Worm (Caenorhabditis elegans) whole organism, young adult: ENCODE data around the gene F37C4.6.

Experiments used
- B0019.2 ChIP-seq: fragments of 200-800 bp; sonication (Bioruptor generic); conservative IDR thresholded peaks from 2 replicates; pipeline ENCODE4 v1.3.6; 2022; ENCODE audit warnings: missing genetic modification reagents, missing genetic modification characterization, missing compliant biosample characterization
- B0336.3 ChIP-seq: fragments of 200-800 bp; sonication (Bioruptor generic); IDR thresholded peaks from 2 replicates; pipeline ENCODE4 v1.3.6; 2022; ENCODE audit warnings: missing genetic modification characterization, missing compliant biosample characterization
- C17E4.6 ChIP-seq: fragments of 200-800 bp; sonication (Bioruptor generic); IDR thresholded peaks from 2 replicates; pipeline ENCODE4 v1.3.6; 2022; ENCODE audit warnings: missing genetic modification reagents, missing genetic modification characterization, missing compliant biosample characterization
- D2030.7 ChIP-seq: fragments of 200-800 bp; sonication (Bioruptor generic); IDR thresholded peaks from 2 replicates; pipeline ENCODE4 v1.3.6; 2022; ENCODE audit warnings: missing genetic modification reagents, missing genetic modification characterization, missing compliant biosample characterization
- F39B2.1 ChIP-seq: fragments of 200-800 bp; sonication (Bioruptor generic); IDR thresholded peaks from 2 replicates; pipeline ENCODE4 v1.3.6; 2022; ENCODE audit warnings: missing genetic modification reagents, missing genetic modification characterization, missing compliant biosample characterization
- F52B5.7 ChIP-seq: sonication (generic microtip); optimal IDR thresholded peaks from 2 replicates; lab custom pipeline; 2016; ENCODE audit warnings: mild to moderate bottlenecking, missing genetic modification characterization, missing compliant biosample characterization
- K11D2.4 ChIP-seq: fragments of 200-800 bp; sonication (Bioruptor generic); IDR thresholded peaks from 2 replicates; pipeline ENCODE4 v1.3.6; 2022; ENCODE audit warnings: missing genetic modification reagents, missing genetic modification characterization, missing compliant biosample characterization
- Y56A3A.18 ChIP-seq: fragments of 200-800 bp; sonication (Bioruptor generic); IDR thresholded peaks from 2 replicates; pipeline ENCODE4 v1.3.6; 2022; ENCODE audit warnings: missing genetic modification reagents, missing genetic modification characterization, missing compliant biosample characterization
- Y67H2A.10 ChIP-seq: fragments of 200-800 bp; sonication (Bioruptor generic); conservative IDR thresholded peaks from 2 replicates; pipeline ENCODE4 v1.3.6; 2022; ENCODE audit warnings: missing genetic modification reagents, missing genetic modification characterization, missing compliant biosample characterization
- ama-1 ChIP-seq, 3 experiments: fragments of 150-350 bp in 1 of 3; sonication (generic microtip) in 2 of 3; optimal IDR thresholded peaks; 2 replicates each; lab custom pipeline; 2014 to 2018; ENCODE audit warnings: missing biosample characterization in 2 of 3, missing genetic modification characterization in 2 of 3, missing genetic modification reagents in 2 of 3
- attf-6 ChIP-seq: fragments of 200-800 bp; sonication (Bioruptor generic); IDR thresholded peaks from 2 replicates; pipeline ENCODE4 v1.3.6; 2022; ENCODE audit warnings: missing genetic modification reagents, missing genetic modification characterization, missing compliant biosample characterization
- bed-2 ChIP-seq: fragments of 200-800 bp; sonication (Bioruptor generic); IDR thresholded peaks from 2 replicates; pipeline ENCODE4 v1.3.6; 2022; ENCODE audit warnings: missing genetic modification reagents, missing genetic modification characterization, missing compliant biosample characterization
- ccch-3 ChIP-seq: fragments of 200-800 bp; sonication (Bioruptor generic); optimal IDR thresholded peaks from 2 replicates; lab custom pipeline; 2018; ENCODE audit warnings: mild to moderate bottlenecking, missing genetic modification characterization, missing compliant biosample characterization
- ceh-100 ChIP-seq: fragments of 200-800 bp; sonication (Bioruptor generic); IDR thresholded peaks from 2 replicates; pipeline ENCODE4 v1.3.6; 2022; ENCODE audit warnings: missing genetic modification reagents, missing genetic modification characterization, missing compliant biosample characterization
- him-1 ChIP-seq: sonication (generic microtip); optimal IDR thresholded peaks from 2 replicates; lab custom pipeline; 2016; ENCODE audit warnings: missing genotype, missing genetic modification reagents, missing genetic modification characterization, missing compliant biosample characterization
- hlh-12 ChIP-seq: sonication (generic microtip); optimal IDR thresholded peaks from 2 replicates; lab custom pipeline; 2016; ENCODE audit warnings: missing genetic modification characterization, missing compliant biosample characterization
- let-526 ChIP-seq: fragments of 200-800 bp; sonication (Bioruptor generic); IDR thresholded peaks from 2 replicates; pipeline ENCODE4 v1.3.6; 2022; ENCODE audit warnings: missing genetic modification reagents, missing genetic modification characterization, missing compliant biosample characterization
- let-607 ChIP-seq, 2 experiments: fragments of 200-800 bp in 1 of 2; sonication (Bioruptor generic) in 1 of 2; sonication (generic microtip) in 1 of 2; optimal IDR thresholded peaks; 2 replicates each; lab custom pipeline; 2016 to 2018; ENCODE audit warnings: mild to moderate bottlenecking in 2 of 2, missing compliant biosample characterization in 2 of 2, missing genetic modification characterization in 2 of 2, moderate library complexity in 2 of 2, missing genotype in 1 of 2
- lin-26 ChIP-seq: fragments of 200-800 bp; sonication (Bioruptor generic); IDR thresholded peaks from 2 replicates; pipeline ENCODE4 v1.3.6; 2022; ENCODE audit warnings: missing genetic modification reagents, missing genetic modification characterization, missing compliant biosample characterization
- lin-35 ChIP-seq, 3 experiments: fragments of 150-350 bp in 2 of 3; sonication (generic microtip) in 1 of 3; optimal IDR thresholded peaks; 2 replicates each; lab custom pipeline; 2014 to 2018; ENCODE audit warnings: missing biosample characterization in 3 of 3, missing genetic modification characterization in 3 of 3, missing genetic modification reagents in 3 of 3
- lsl-1 ChIP-seq: fragments of 200-800 bp; sonication (Bioruptor generic); optimal IDR thresholded peaks from 2 replicates; lab custom pipeline; 2018; ENCODE audit warnings: mild to moderate bottlenecking, missing genetic modification characterization, moderate library complexity, missing compliant biosample characterization
- madf-10 ChIP-seq: sonication (generic microtip); optimal IDR thresholded peaks from 2 replicates; lab custom pipeline; 2016; ENCODE audit warnings: mild to moderate bottlenecking, missing genetic modification characterization, missing compliant biosample characterization
- madf-3 ChIP-seq: fragments of 200-800 bp; sonication (Bioruptor generic); IDR thresholded peaks from 2 replicates; pipeline ENCODE4 v1.3.6; 2022; ENCODE audit warnings: missing genetic modification reagents, missing genetic modification characterization, missing compliant biosample characterization
- madf-6 ChIP-seq: fragments of 200-800 bp; sonication (Bioruptor generic); IDR thresholded peaks from 2 replicates; pipeline ENCODE4 v1.3.6; 2022; ENCODE audit warnings: missing genetic modification reagents, missing genetic modification characterization, missing compliant biosample characterization
- mel-28 ChIP-seq: sonication (generic microtip); optimal IDR thresholded peaks from 2 replicates; lab custom pipeline; 2016; ENCODE audit warnings: borderline replicate concordance, mild to moderate bottlenecking, missing genetic modification characterization, missing compliant biosample characterization
- mes-4 ChIP-seq: sonication (generic microtip); optimal IDR thresholded peaks from 2 replicates; lab custom pipeline; 2016; ENCODE audit warnings: missing genotype, missing genetic modification characterization, missing compliant biosample characterization
- mxl-1 ChIP-seq: sonication (generic microtip); optimal IDR thresholded peaks from 2 replicates; lab custom pipeline; 2016; ENCODE audit warnings: missing genetic modification characterization, missing compliant biosample characterization
- nhr-27 ChIP-seq: fragments of 200-800 bp; sonication (Bioruptor generic); optimal IDR thresholded peaks from 2 replicates; lab custom pipeline; 2018; ENCODE audit warnings: mild to moderate bottlenecking, missing genetic modification characterization, moderate library complexity, missing compliant biosample characterization
- nhr-80 ChIP-seq: sonication (generic microtip); optimal IDR thresholded peaks from 2 replicates; lab custom pipeline; 2016; ENCODE audit warnings: missing genetic modification characterization, missing compliant biosample characterization
- rec-8 ChIP-seq, 2 experiments: sonication (generic microtip); optimal IDR thresholded peaks; 2 replicates each; lab custom pipeline; 2016; ENCODE audit warnings: mild to moderate bottlenecking in 2 of 2, missing genetic modification characterization in 2 of 2, missing genetic modification reagents in 2 of 2, missing genotype in 2 of 2, missing biosample characterization in 1 of 2, missing compliant biosample characterization in 1 of 2, moderate library complexity in 1 of 2
- repo-1 ChIP-seq: sonication (generic microtip); optimal IDR thresholded peaks from 2 replicates; lab custom pipeline; 2017; ENCODE audit warnings: mild to moderate bottlenecking, missing genetic modification characterization, missing compliant biosample characterization
- sea-2 ChIP-seq: fragments of 200-800 bp; sonication (Bioruptor generic); IDR thresholded peaks from 2 replicates; pipeline ENCODE4 v1.3.6; 2022; ENCODE audit warnings: missing genetic modification characterization, missing compliant biosample characterization
- snpc-4 ChIP-seq, 5 experiments: fragments of 150-350 bp in 1 of 5; sonication (generic microtip) in 4 of 5; optimal IDR thresholded peaks; 2 replicates each; lab custom pipeline; 2014 to 2018; ENCODE audit warnings: missing genetic modification characterization in 5 of 5, missing biosample characterization in 3 of 5, antibody characterized with exemption in 2 of 5, mild to moderate bottlenecking in 2 of 5, missing compliant biosample characterization in 2 of 5, missing genotype in 2 of 5, moderate library complexity in 2 of 5, missing genetic modification reagents in 1 of 5
- sptf-2 ChIP-seq: fragments of 200-800 bp; sonication (Bioruptor generic); optimal IDR thresholded peaks from 2 replicates; lab custom pipeline; 2018; ENCODE audit warnings: mild to moderate bottlenecking, missing genetic modification characterization, missing compliant biosample characterization
- tbp1 ChIP-seq: fragments of 200-800 bp; sonication (Bioruptor generic); optimal IDR thresholded peaks from 2 replicates; lab custom pipeline; 2018; ENCODE audit warnings: mild to moderate bottlenecking, missing genetic modification characterization, missing compliant biosample characterization
- xnd-1 ChIP-seq: sonication (generic microtip); optimal IDR thresholded peaks from 2 replicates; lab custom pipeline; 2016; ENCODE audit warnings: missing genotype, missing genetic modification reagents, missing genetic modification characterization, missing compliant biosample characterization
- zfh-2 ChIP-seq: fragments of 200-800 bp; sonication (Bioruptor generic); conservative IDR thresholded peaks from 2 replicates; pipeline ENCODE4 v1.3.6; 2022; ENCODE audit warnings: missing genetic modification reagents, missing genetic modification characterization, missing compliant biosample characterization
- ztf-18 ChIP-seq: sonication (generic microtip); optimal IDR thresholded peaks from 2 replicates; lab custom pipeline; 2016; ENCODE audit warnings: missing genotype, mild to moderate bottlenecking, missing genetic modification characterization, missing compliant biosample characterization
- ztf-28 ChIP-seq: fragments of 200-800 bp; sonication (Bioruptor generic); IDR thresholded peaks from 2 replicates; pipeline ENCODE4 v1.3.6; 2022; ENCODE audit warnings: missing genetic modification reagents, missing genetic modification characterization, missing compliant biosample characterization

Gene F37C4.6

DNA sequence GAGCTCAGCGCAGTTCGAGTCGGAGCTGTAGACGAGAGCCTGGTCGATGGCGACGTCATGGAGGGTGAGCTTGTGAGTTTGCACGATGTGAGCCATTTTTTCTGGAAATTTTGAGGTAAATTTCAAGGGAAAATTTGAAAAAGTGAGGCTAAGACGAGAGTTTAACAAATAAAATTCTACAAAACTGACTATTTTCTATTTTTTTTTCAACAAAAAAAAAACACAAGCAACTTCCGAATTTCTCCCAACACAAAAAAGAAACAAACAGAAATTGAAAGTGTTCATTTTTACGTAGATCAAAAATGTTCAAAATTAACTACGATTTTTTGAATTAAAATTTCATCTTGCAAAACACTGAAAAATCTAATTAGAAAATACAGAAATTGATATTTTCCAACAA lies 4.4 kb downstream of the F37C4.6 start, which contains the start of gene F37C4.5:
TSS of gene F37C4.5 (minus strand) at position 101 of the 400 bp plus-strand sequence.
- TF ChIP-seq nhr-27 (tag; lab: Kevin White, UChicago) (no peak), B0336.3 (GFP tag; lab: Robert Waterston, UW) (no peak), lsl-1 (GFP tag; lab: Kevin White, UChicago) (no peak), hlh-12 (tag; lab: Kevin White, UChicago) (no peak), him-1 (tag; lab: Kevin White, UChicago) (no peak), madf-3 (GFP tag; lab: Robert Waterston, UW) (no peak), let-526 (GFP tag; lab: Robert Waterston, UW) (no peak), ztf-18 (no peak), mes-4 (tag; lab: Kevin White, UChicago) (no peak), D2030.7 (GFP tag; lab: Robert Waterston, UW) (no peak), K11D2.4 (GFP tag; lab: Robert Waterston, UW) (no peak), ztf-28 (GFP tag; lab: Robert Waterston, UW) (no peak), tbp1 (GFP tag; lab: Kevin White, UChicago) (no peak), xnd-1 (tag; lab: Kevin White, UChicago) (no peak), lin-26 (GFP tag; lab: Robert Waterston, UW) (no peak)
- TF ChIP-seq, all 124 proteins: peak for 0

- no peak for TF ChIP-seq bed-2 (GFP tag; lab: Robert Waterston, UW)
- peak; percentile 50 for TF ChIP-seq zfh-2 (GFP tag; lab: Robert Waterston, UW)
- TF ChIP-seq madf-6 (GFP tag; lab: Robert Waterston, UW): no peak
- TF ChIP-seq repo-1 (tag; lab: Kevin White, UChicago): no peak
- TF ChIP-seq ceh-100 (GFP tag; lab: Robert Waterston, UW): no peak
- TF ChIP-seq lin-35 (GFP tag; optimal IDR thresholded peaks at IDR 0.05; lab: Kevin White, UChicago): peak in 1 of 3 experiments; percentile 25
- TF ChIP-seq F39B2.1 (GFP tag; lab: Robert Waterston, UW): no peak
- TF ChIP-seq ccch-3 (GFP tag; lab: Kevin White, UChicago): no peak
Observed at ce11 chrIV:3873195-3873594, 4.9 kb downstream of the F37C4.6 start.

DNA sequence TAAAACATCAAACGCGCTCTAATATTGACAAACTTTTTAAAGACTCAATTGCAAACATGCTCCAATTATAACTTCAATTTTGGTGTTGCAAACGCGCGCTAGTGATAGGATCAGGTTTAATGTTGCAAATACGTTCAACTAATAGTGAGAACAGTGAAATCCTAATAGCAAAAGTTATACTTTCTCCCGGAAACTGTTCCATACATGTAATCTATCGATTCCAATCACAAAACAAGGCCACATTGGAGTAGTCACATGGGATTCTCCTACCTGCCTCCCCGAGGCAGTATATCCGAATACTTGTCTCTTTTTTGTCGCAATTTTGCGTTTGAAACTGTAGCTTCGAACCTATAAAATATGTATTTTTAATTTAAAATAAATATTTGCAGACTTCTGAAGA lies 8.3 kb downstream of the F37C4.6 start:
- TF ChIP-seq Y67H2A.10: no peak
- no peak for TF ChIP-seq madf-10 (tag; lab: Kevin White, UChicago)

- TF ChIP-seq let-526 (GFP tag; lab: Robert Waterston, UW): no peak
Observed at ce11 chrIV:3867252-3867651, 10.9 kb downstream of the F37C4.6 start, which contains the start of gene F37C4.4. Gene F37C4.4, plus strand, starts transcription at chrIV:3867309.

- peak; percentile 34 for TF ChIP-seq nhr-80 (tag; lab: Kevin White, UChicago)
- TF ChIP-seq mxl-1 (tag; lab: Kevin White, UChicago): no peak
Observed at ce11 chrIV:3866018-3866417, 12.1 kb downstream of the F37C4.6 start.

DNA sequence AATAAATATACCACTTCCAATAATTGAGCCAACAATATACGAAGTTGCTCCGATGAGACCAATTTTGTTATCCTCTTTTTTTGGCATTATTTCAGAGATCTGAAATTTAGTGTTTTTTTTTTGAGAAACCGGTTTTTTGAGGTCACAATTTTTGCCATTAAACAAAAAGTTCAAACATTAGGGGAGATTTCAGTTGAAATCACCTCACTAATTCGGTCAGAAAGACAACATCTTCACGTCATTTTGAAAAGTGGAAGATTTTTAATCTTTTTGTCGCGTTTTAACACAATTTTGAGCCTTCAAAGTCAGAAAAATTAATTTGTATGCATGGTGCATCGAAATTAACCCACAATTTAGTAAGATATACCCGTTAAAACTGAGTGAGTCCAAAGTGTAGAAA lies 13.2 kb downstream of the F37C4.6 start, which contains the start of gene aat-8:
TSS of gene aat-8 (minus strand) at position 101 of the 400 bp plus-strand sequence.
- TF ChIP-seq Y67H2A.10 (no peak), mel-28 (no peak), let-607 (tag; optimal IDR thresholded peaks at IDR 0.05; lab: Kevin White, UChicago) (no peak), Y56A3A.18 (no peak), ama-1 (optimal IDR thresholded peaks at IDR 0.05; lab: Kevin White, UChicago) (no peak), ama-1 (GFP tag; optimal IDR thresholded peaks at IDR 0.05; lab: Kevin White, UChicago) (no peak), attf-6 (GFP tag; lab: Robert Waterston, UW) (no peak), B0019.2 (no peak), let-526 (GFP tag; lab: Robert Waterston, UW) (no peak), sea-2 (GFP tag; lab: Robert Waterston, UW) (no peak), C17E4.6 (GFP tag; lab: Robert Waterston, UW) (no peak), snpc-4 (GFP tag; optimal IDR thresholded peaks at IDR 0.05; lab: Kevin White, UChicago) (no peak), snpc-4 (tag; optimal IDR thresholded peaks at IDR 0.05; lab: Kevin White, UChicago) (no peak), F52B5.7 (tag; lab: Kevin White, UChicago) (no peak), sptf-2 (GFP tag; lab: Kevin White, UChicago) (no peak), rec-8 (tag; optimal IDR thresholded peaks at IDR 0.05; lab: Kevin White, UChicago) (no peak), nhr-80 (tag; lab: Kevin White, UChicago) (no peak)
